Fruit fly (Drosophila melanogaster): ENCODE measurements around the gene CG17991.

DNA sequence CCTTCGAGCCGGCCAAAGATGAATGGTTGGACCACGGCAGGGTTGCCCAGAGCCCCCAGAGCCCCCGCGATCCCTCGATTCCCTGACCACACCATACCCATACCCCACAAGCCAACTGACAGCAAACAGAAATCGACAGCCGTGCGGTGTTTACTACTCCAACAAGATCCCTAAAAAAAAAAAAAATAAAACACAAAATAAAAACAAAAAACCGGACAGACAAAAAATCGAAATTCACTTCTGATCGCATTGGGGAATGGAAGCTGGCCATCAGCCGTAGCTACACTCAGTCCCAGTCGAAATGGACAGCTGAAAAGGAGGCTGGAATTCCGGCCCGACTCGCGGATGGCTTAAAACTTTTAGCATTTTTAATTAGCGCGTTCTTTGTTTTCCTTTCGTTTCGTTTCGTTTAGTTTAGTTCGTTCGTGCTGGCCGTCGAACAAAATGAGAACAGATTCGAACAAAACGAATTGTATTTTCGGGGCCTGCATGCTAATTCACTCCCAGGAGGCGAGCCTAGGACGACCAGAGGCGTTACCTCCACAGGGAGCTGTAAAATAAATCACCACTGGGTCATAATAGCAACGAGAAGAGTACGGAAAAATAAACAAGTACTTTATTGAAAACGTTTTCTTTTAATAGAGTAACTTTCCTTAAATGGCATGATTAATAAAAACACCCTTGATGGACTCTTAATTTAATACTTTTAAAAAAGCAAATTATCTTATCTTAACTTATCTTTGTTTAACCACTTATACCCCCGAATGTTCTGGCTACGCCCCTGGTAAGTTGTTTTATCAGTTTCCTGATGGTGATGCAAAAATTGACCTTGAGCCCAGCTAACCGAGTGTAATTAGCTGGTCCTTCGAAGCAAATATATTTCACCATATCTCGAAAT, 41.9 kb upstream of the CG17991 start:
- no peak for TF ChIP-seq CG8478 (optimal IDR thresholded peaks at IDR 0.05)
- no peak for TF ChIP-seq CTCF (optimal IDR thresholded peaks at IDR 0.05)

All from S2 (cell line).